Fruit fly (Drosophila melanogaster) whole organism, prepupa: Measurements from ENCODE around the gene Spindly.
A peak's percentile ranks its signal among the peaks of the same experiment; 100 is the strongest.

Experiments
- CG11762 ChIP-seq: fragments of 200-800 bp; sonication (Bioruptor generic); optimal IDR thresholded peaks from 3 replicates; lab custom pipeline; 2016; ENCODE audit warnings: missing biosample characterization, missing genetic modification characterization; ENCODE audit not compliant: insufficient read depth
- CG16779 ChIP-seq: fragments of 200-800 bp; sonication (Bioruptor generic); optimal IDR thresholded peaks from 3 replicates; lab custom pipeline; 2017; ENCODE audit warnings: missing biosample characterization, mild to moderate bottlenecking, missing genetic modification characterization
- CG6854 ChIP-seq: fragments of 200-800 bp; sonication (Bioruptor generic); optimal IDR thresholded peaks from 2 replicates; lab custom pipeline; 2017; ENCODE audit warnings: missing biosample characterization, mild to moderate bottlenecking, missing genetic modification characterization
- Eip93F ChIP-seq: fragments of 200-800 bp; sonication (Bioruptor generic); optimal IDR thresholded peaks from 2 replicates; lab custom pipeline; 2016; ENCODE audit warnings: missing biosample characterization, mild to moderate bottlenecking, missing genetic modification characterization
- pdm3 ChIP-seq: fragments of 200-800 bp; sonication (Bioruptor generic); optimal IDR thresholded peaks from 3 replicates; lab custom pipeline; 2016; ENCODE audit warnings: missing biosample characterization, missing genetic modification characterization
- svp ChIP-seq: fragments of 200-800 bp; sonication (Bioruptor generic); peaks from one replicate; lab custom pipeline; 2016; ENCODE audit warnings: missing biosample characterization, missing genetic modification characterization

- TF ChIP-seq CG6854 (GFP tag; lab: Kevin White, UChicago), result no peak
- TF ChIP-seq CG16779 (tag; lab: Kevin White, UChicago), result no peak
- no peak for TF ChIP-seq Eip93F (GFP tag; lab: Kevin White, UChicago)
- TF ChIP-seq svp (GFP tag; lab: Kevin White, UChicago), result peak; percentile 37
- TF ChIP-seq pdm3, result no peak
- TF ChIP-seq CG11762 (GFP tag; lab: Kevin White, UChicago), result no peak
Measured at dm6 chr2L:3558299-3558698, 28.2 kb upstream of the Spindly start.
